Fruit fly (Drosophila melanogaster): ENCODE measurements around the gene CG42393.

CG42393 gene

DNA sequence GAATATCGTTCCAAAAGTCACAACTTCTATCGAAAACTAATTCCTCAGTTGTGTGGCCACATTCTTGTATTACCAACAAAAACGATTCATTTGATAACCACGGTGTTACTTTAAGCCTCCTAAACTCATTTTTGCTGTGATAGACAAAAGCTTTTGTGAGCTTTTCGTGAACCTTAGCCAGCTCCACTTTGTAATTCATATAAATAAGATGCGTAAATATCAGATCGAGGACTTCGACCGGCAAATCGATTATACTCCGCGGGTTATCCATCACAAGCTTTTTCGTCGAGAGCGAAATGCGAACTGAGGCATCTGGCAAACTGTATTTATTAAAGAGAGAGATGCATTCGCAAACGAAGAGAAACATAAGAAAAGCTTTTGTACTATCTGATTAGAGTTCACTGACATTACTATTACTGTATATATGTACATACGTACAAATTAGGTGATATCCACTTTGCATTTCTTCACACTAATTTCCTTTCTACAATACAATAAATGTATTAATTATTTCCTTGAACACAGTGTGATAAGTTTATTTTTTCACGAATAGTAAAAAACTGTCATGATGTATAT is 31.1 kb downstream of the CG42393 start, which contains the start of gene CG44004:
TSS of gene CG44004 (minus strand) at position 305 of the 576 bp plus-strand sequence.
- no peak for TF ChIP-seq CG17801 (GFP tag; optimal IDR thresholded peaks at IDR 0.05; ENCODE audit: partially characterized antibody)

DNA sequence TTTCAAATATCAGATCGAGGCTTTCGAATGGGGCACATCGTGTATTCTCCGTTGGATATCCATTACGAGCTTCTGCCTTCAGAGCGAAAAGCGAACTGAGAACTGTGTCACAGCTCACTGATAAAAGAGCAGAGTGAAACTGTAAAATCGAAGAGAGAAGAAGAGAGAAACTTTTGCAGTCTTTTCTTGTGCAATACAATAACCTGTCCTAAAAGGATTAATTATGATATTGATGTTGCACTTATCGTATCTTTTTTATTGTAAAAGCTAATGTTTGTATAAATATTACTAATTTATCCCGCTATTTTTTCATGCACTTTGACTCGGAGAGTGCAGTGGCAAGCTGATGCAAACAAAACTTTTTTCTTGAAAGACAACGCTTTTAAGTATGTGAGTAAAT is 32.5 kb downstream of the CG42393 start:
- no peak for TF ChIP-seq CG17801 (GFP tag; optimal IDR thresholded peaks at IDR 0.05; ENCODE audit: partially characterized antibody)

DNA sequence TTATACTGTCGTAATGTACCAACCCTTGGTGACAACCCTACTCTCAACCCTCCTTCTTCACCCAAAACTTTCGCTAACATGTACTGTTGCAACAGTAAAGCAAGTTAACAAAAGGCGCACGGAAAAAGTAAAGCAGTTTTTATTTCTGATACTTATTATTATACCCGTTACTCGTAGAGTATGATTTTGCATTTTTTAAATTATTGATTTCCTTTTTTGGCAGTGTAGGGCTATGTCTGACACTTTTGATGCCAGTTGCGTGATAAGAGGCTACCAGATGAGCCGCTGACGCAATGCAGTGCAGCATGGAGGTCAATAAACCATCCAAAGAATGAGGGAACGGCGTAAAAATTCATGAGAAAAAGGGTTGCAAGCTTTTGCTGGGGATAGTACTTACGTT is 33.3 kb downstream of the CG42393 start:
- TF ChIP-seq CG17801 (GFP tag; optimal IDR thresholded peaks at IDR 0.05; ENCODE audit: partially characterized antibody), result no peak

DNA sequence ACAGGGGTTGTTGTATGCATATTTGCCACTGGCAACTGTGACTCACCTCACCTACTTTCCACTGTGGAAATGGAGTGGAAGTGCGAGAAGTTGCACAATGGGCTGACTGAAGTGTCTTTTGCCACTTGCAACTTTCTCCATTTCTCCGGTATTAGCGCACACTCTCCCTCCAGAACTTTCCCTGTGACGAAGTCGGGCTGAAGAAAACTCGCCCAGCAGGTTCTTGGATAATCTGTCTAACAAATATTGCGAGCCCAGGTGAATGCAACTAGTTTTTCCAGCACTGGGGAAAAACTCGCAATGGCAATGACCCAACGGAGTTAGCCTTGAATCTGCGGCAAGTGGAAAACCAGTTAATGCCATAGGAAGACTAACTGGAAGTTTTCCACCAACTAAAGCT is 34.1 kb downstream of the CG42393 start:
- TF ChIP-seq CG17801 (GFP tag; optimal IDR thresholded peaks at IDR 0.05; ENCODE audit: partially characterized antibody), result no peak

DNA sequence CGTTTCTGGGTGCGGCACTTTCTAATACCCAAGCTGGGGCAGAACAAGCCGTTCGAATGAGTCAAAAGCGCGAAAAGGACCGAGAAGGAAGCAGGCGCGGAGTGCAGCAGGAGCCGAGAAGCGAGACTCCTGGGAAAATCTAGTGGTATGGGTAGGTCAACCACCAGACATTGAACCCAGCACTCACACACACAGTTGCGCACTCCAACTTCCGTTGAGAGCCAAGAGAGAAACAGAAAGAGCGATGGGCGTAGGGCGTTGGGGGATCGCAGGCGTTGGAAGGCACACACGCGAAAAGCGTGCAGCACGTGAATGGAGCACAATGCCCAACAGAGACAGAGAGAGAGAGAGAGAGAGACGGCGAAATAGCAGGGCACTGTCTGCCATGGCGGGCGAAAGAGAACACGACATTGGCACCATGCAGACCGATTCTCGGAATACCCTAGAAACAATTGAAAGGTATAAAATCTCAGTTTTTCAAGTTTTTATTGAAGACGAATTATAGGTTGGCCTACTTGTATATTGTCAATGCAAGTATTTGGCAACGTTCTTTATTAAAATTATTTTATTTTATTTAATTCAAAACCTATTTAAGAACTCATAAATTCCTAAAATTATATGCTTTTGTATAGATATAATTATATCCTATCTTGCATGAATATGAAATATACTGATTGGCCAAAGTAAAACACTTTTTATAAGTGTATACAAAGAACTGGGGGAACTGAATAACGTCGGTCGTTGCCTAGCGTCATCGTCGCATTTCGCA is 35.3 kb downstream of the CG42393 start:
- TF ChIP-seq CG17801 (GFP tag; optimal IDR thresholded peaks at IDR 0.05; ENCODE audit: partially characterized antibody), result peak; percentile 52

DNA sequence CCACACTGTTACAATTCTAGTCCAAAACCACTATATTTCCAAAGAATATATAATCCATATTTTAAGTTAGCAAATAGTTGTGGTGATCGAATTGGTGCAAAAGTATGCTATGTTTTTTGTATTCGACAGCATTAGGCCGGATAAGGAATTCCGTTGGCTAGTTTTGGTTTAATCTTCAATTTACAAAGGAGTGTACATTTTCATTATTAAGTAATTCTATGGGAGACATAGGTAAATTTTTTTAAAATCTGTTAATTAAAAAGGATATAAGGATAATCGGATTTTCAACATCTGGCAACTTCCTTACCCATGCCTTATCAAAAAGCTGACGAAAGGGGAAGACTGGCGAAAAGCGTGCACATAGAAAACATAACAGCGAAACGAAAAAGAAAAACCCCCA is 36.1 kb downstream of the CG42393 start:
- no peak for TF ChIP-seq CG17801 (GFP tag; optimal IDR thresholded peaks at IDR 0.05; ENCODE audit: partially characterized antibody)

DNA sequence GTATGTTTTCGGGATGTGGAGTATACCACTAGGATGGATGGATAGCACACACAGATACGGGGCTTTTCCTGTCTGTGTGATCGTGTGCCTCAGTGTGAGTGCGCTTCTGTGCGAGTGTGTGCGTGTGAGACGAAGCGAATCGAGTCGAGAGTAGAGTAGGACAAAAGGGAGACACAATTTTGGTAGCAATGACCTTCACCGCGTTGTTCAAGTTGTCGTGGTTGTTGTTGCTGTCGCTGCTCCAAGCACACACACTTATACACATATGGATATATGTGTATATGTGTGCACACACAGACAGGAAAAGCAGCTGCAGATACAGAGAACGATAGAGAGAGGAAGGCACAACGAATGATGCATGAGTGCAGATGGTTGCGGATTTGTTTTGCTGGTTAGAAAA is 36.6 kb downstream of the CG42393 start:
- TF ChIP-seq CG17801 (GFP tag; optimal IDR thresholded peaks at IDR 0.05; ENCODE audit: partially characterized antibody), result no peak

DNA sequence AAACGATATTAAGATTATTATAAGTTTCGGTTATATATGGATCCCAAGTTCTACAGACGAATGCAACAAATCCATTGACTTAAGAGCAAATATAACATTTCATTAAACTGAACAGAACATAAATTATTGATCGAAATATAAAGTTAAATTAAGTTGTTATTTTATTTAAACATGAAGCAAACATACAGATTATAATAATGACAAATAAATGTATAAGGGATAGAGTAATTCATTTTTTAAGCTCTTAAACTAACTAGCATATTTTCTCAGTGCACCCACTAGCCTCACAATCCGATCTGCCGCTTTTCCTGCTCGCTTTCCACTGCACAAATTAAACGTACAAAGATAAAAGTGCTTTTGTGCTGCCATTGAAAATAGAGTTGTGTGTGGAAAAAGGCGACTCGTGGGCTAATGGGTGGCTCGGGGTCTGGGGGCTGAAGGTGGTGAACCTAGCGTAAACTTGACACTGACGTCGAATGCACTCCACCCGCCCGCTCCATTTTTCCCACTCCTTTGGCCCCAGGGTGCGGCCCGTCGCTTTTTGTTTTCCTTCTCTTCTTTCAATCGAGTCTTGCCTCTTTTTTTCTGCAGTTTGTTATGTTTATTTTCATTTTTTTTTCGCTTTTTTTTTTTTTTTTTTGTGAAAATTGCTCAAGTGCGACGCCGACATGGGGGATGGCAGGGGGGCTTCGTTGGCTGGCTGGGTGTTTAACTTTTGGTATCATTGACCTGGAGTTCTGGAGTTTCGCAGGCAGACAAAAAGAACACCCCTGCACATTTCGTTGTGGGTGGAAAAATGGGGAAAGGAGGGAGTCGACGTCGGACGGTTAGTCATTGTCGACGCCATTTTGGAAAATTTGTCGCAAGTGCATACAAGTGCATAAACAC is 37.3 kb downstream of the CG42393 start:
- no peak for TF ChIP-seq CG17801 (GFP tag; optimal IDR thresholded peaks at IDR 0.05; ENCODE audit: partially characterized antibody)

DNA sequence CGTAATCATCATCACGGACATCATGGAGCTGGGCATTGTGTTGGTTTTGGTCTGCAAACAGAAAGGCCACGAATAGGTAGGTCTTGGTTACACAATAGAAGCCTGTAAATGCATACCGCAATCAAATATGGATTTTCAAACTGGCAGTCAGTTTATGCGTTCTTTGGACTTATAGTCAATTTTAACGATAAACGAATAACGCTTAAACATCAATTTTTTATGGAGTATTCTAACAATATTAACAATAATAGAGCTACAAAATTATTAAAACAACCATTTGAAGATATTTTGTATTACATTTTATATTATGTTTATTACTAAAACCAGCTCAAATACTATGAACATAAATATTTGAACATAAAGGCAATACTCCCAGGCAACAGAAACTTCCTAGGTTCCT is 39.0 kb downstream of the CG42393 start:
- no peak for TF ChIP-seq CG17801 (GFP tag; optimal IDR thresholded peaks at IDR 0.05; ENCODE audit: partially characterized antibody)

DNA sequence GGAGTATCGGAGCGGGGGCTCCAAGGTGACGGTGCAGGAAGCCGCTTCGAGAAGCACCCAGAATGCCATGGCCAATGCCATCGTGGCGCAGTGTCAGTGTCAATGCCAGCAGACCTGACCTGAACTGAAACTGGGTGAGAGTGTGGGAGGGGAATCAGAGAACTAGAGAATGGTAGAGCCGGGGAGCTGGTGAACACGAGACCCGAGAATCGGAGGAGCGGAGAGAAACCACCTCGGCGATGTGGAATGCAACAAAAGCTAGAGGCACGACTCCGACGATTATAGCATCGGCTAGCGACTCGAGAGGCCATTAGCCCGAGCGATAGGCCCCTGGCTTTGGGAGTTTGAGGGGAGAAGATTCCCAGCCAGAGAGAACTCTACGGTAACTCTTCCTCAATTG is 39.4 kb downstream of the CG42393 start:
- TF ChIP-seq CG17801 (GFP tag; optimal IDR thresholded peaks at IDR 0.05; ENCODE audit: partially characterized antibody), result no peak

DNA sequence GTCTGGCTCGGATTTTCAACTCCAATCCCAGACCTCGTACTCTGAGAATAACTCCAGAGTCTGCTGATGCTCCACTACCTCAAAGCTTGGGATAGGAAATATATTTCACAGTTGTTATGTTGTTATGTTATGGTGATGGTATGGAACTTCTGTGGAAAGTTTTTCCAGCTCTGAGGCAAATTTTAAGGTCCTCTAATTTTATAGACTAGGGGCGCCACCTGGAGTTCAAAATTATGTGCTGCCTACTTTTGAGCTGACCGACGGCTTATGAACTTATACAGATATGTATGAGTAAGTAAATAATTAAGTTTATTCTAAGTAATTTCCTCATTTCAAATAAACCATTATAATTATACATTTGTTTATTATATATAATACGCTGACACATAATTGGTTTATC is 40.9 kb downstream of the CG42393 start:
- no peak for TF ChIP-seq CG17801 (GFP tag; optimal IDR thresholded peaks at IDR 0.05; ENCODE audit: partially characterized antibody)

DNA sequence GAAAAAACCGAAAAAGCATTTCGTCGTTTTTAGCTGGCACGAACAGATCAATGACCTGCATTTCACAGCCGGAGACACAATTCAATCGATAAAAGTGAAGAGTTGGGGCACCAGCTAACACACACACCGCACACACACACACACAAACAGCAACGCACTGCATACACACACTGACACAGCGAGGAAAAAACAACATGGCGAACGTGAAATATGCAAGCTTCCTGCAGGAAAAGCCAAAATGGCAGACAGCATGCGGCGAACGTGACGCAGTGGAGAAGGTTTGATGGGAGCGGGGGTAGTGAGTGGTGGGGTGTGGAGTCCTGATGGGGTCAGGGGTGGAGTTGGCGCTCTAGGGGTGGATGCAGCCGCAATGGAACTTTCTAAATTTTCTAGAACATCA is 41.5 kb downstream of the CG42393 start:
- no peak for TF ChIP-seq CG17801 (GFP tag; optimal IDR thresholded peaks at IDR 0.05; ENCODE audit: partially characterized antibody)

DNA sequence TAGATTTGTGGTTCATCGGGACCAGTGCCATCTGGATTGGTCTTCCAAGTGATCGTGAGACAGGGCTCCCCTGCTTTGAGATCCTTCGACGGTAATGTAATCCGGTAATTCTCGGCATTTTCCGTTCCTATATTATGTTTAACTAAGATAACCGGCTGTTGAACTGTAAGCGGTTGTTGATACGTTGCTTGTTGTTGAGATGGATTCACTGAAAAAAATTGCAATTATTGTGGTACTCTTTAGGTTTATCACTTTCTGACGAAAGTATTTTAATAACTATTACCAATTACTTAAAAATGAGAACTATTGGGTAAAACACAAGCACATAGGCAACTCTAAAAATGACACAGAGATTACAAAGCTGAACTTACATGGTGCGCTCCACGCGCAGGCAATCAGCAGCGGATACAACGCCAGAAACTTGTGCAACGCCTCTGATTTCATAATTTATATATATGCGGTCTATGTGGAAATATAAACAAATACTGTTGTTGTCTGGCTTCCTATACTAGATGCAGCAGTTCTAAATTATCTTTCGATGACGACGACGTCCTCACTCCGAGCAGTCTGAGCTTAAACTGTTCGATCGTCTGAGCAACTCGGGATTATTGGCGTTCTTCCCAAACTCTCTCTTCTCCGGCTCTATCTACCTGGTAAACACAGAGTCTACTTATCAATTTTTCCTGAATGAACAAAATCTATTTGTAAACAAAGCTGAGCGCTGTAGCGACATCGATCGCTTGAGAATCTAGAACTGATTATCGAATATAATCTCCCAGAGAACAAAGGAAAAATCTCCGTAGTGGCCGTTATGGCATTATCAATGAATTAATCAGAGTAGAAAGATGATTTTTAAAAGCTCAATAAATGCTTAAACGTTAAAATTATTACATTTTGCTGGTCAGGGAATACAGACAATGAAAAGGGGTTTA is 44.5 kb downstream of the CG42393 start, which contains the start of gene CG34253:
TSS of gene CG34253 (minus strand) at position 567 of the 932 bp plus-strand sequence.
- TF ChIP-seq CG17801 (GFP tag; optimal IDR thresholded peaks at IDR 0.05; ENCODE audit: partially characterized antibody), result no peak

DNA sequence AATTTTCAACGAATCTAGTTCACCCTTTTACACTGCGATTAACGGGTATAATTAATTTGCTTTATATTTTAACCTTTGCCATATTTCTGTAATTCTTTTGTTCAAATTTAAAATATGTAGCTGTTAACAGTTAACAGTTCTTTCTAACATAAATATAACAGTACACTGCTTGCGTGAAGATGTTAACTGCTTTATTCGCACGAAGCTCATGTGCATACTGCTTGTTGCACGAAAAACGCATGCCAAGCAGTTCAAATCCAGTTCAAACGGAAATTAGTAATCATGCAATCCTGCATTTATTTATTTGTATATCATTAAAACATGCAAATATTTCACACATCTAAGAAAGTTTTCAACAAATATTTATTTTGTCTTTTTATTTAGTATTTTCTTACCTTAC is 45.5 kb downstream of the CG42393 start:
- TF ChIP-seq CG17801 (GFP tag; optimal IDR thresholded peaks at IDR 0.05; ENCODE audit: partially characterized antibody), result no peak

Data from ovary, adult (tissue).